Fruit fly (Drosophila melanogaster) S2 (cell line): ENCODE measurements around the gene CG34148.

Experiments used
- CG8478 ChIP-seq: fragments of >200 bp; optimal IDR thresholded peaks from 2 replicates; lab custom pipeline; 2018
- CTCF ChIP-seq, 2 experiments: fragments of >200 bp; optimal IDR thresholded peaks; 2 replicates each; lab custom pipeline; 2018

dm6 chr3R:21836201-21836504 lies 42.3 kb downstream of the CG34148 start:
- TF ChIP-seq CTCF (optimal IDR thresholded peaks at IDR 0.05; lab: Kevin White, UChicago) (no peak), CG8478 (no peak)
